Fruit fly (Drosophila melanogaster): ENCODE results near the gene CstF50.

dm6 chr3R:31741278-31741677 lies 4.5 kb upstream of the CstF50 start:
- TF ChIP-seq Dll (optimal IDR thresholded peaks at IDR 0.05) (no peak), usp (GFP tag; optimal IDR thresholded peaks at IDR 0.05) (no peak), CG8478 (optimal IDR thresholded peaks at IDR 0.05) (no peak), psq (optimal IDR thresholded peaks at IDR 0.05) (no peak), EcR (GFP tag; optimal IDR thresholded peaks at IDR 0.05) (no peak)
